Worm (Caenorhabditis elegans) whole organism, L4 larva: ENCODE measurements around the gene rod-1.
A peak's percentile ranks its signal among the peaks of the same experiment; 100 is the strongest.

Source experiments
- D1046.2 ChIP-seq: fragments of 200-800 bp; sonication (Bioruptor generic); IDR thresholded peaks from 2 replicates; pipeline ENCODE4 v1.3.6; 2022; ENCODE audit warnings: missing genetic modification characterization, missing compliant biosample characterization
- F26F4.8 ChIP-seq: fragments of 200-800 bp; sonication (Bioruptor generic); conservative IDR thresholded peaks from 2 replicates; pipeline ENCODE4 v1.3.6; 2022; ENCODE audit warnings: missing genetic modification characterization, missing compliant biosample characterization
- F49E8.2 ChIP-seq: sonication (generic microtip); optimal IDR thresholded peaks from 2 replicates; lab custom pipeline; 2016; ENCODE audit warnings: missing compliant biosample characterization, mild to moderate bottlenecking, missing genetic modification characterization, borderline replicate concordance
- T20F7.1 ChIP-seq: fragments of 200-800 bp; sonication (Bioruptor generic); optimal IDR thresholded peaks from 2 replicates; lab custom pipeline; 2018; ENCODE audit warnings: mild to moderate bottlenecking, missing genetic modification characterization, missing compliant biosample characterization
- T26A8.4 ChIP-seq: fragments of 200-800 bp; sonication (Bioruptor generic); IDR thresholded peaks from 2 replicates; pipeline ENCODE4 v1.3.6; 2022; ENCODE audit warnings: missing genetic modification characterization, missing compliant biosample characterization
- Y105C5A.15 ChIP-seq: fragments of 200-800 bp; sonication (Bioruptor generic); IDR thresholded peaks from 2 replicates; pipeline ENCODE4 v1.3.6; 2022; ENCODE audit warnings: missing genetic modification characterization, missing compliant biosample characterization
- Y48G9A.11 ChIP-seq: fragments of 200-800 bp; sonication (Bioruptor generic); IDR thresholded peaks from 2 replicates; pipeline ENCODE4 v1.3.6; 2022; ENCODE audit warnings: missing genetic modification reagents, missing genetic modification characterization, missing compliant biosample characterization
- Y75B8A.6 ChIP-seq: fragments of 200-800 bp; sonication (Bioruptor generic); IDR thresholded peaks from 2 replicates; pipeline ENCODE4 v1.3.6; 2022; ENCODE audit warnings: missing genetic modification reagents, missing genetic modification characterization, missing compliant biosample characterization
- ZK546.5 ChIP-seq, 2 experiments: sonication (generic microtip); optimal IDR thresholded peaks; 2 replicates each; lab custom pipeline; 2017; ENCODE audit warnings: missing biosample characterization in 2 of 2, missing genetic modification characterization in 2 of 2
- aha-1 ChIP-seq: fragments of 150-350 bp; peaks from one replicate; lab custom pipeline; 2014; ENCODE audit warnings: missing biosample characterization, missing genetic modification characterization
- ceh-28 ChIP-seq: fragments of 150-350 bp; optimal IDR thresholded peaks from 2 replicates; lab custom pipeline; 2014; ENCODE audit warnings: missing biosample characterization, missing genetic modification reagents, missing genetic modification characterization
- ceh-44 ChIP-seq: fragments of 200-800 bp; sonication (Bioruptor generic); IDR thresholded peaks from 2 replicates; pipeline ENCODE4 v1.3.6; 2022; ENCODE audit warnings: missing genetic modification reagents, missing genetic modification characterization, missing compliant biosample characterization
- ces-1 ChIP-seq: fragments of 150-350 bp; sonication (generic microtip); optimal IDR thresholded peaks from 4 replicates; lab custom pipeline; 2014; ENCODE audit warnings: missing biosample characterization, missing genetic modification reagents, missing genetic modification characterization
- daf-8 ChIP-seq: fragments of 200-800 bp; sonication (Bioruptor generic); IDR thresholded peaks from 2 replicates; pipeline ENCODE4 v1.3.6; 2022; ENCODE audit warnings: missing genetic modification characterization, missing compliant biosample characterization
- duxl-1 ChIP-seq: sonication (generic microtip); optimal IDR thresholded peaks from 2 replicates; lab custom pipeline; 2016; ENCODE audit warnings: mild to moderate bottlenecking, missing genetic modification characterization, moderate library complexity, missing compliant biosample characterization; ENCODE audit not compliant: poor library complexity
- dve-1 ChIP-seq: sonication (generic microtip); optimal IDR thresholded peaks from 2 replicates; lab custom pipeline; 2017; ENCODE audit warnings: antibody characterized with exemption, mild to moderate bottlenecking, missing genetic modification characterization, missing compliant biosample characterization; ENCODE audit not compliant: insufficient read depth
- egl-43 ChIP-seq: fragments of 200-800 bp; sonication (Bioruptor generic); IDR thresholded peaks from 2 replicates; pipeline ENCODE4 v1.3.6; 2022; ENCODE audit warnings: missing genetic modification reagents, missing genetic modification characterization, missing compliant biosample characterization
- hlh-11 ChIP-seq: fragments of 200-800 bp; sonication (Bioruptor generic); optimal IDR thresholded peaks from 2 replicates; lab custom pipeline; 2018; ENCODE audit warnings: mild to moderate bottlenecking, missing genetic modification characterization, missing compliant biosample characterization
- jun-1 ChIP-seq: fragments of 150-350 bp; optimal IDR thresholded peaks from 2 replicates; lab custom pipeline; 2014; ENCODE audit warnings: missing biosample characterization, missing genetic modification reagents, missing genetic modification characterization
- lim-7 ChIP-seq: fragments of 200-800 bp; sonication (Bioruptor generic); IDR thresholded peaks from 2 replicates; pipeline ENCODE4 v1.3.6; 2022; ENCODE audit warnings: missing genetic modification characterization, missing compliant biosample characterization
- lin-1 ChIP-seq: fragments of 200-800 bp; sonication (Bioruptor generic); IDR thresholded peaks from 2 replicates; pipeline ENCODE4 v1.3.6; 2022; ENCODE audit warnings: missing genetic modification reagents, missing genetic modification characterization, missing compliant biosample characterization
- lin-38 ChIP-seq: fragments of 200-800 bp; sonication (Bioruptor generic); IDR thresholded peaks from 2 replicates; pipeline ENCODE4 v1.3.6; 2022; ENCODE audit warnings: missing genetic modification reagents, missing genetic modification characterization, missing compliant biosample characterization
- lsy-2 ChIP-seq, 2 experiments: fragments of 150-350 bp in 1 of 2; sonication (generic microtip) in 1 of 2; optimal IDR thresholded peaks; 2 replicates each; lab custom pipeline; 2014 to 2017; ENCODE audit warnings: missing biosample characterization in 2 of 2, missing genetic modification characterization in 2 of 2
- madf-9 ChIP-seq: fragments of 200-800 bp; sonication (Bioruptor generic); conservative IDR thresholded peaks from 2 replicates; pipeline ENCODE4 v1.3.6; 2022; ENCODE audit warnings: missing genetic modification reagents, missing genetic modification characterization, missing compliant biosample characterization
- mes-2 ChIP-seq: sonication (generic microtip); optimal IDR thresholded peaks from 2 replicates; lab custom pipeline; 2016; ENCODE audit warnings: missing genotype, mild to moderate bottlenecking, missing genetic modification characterization, missing compliant biosample characterization; ENCODE audit not compliant: poor library complexity, severe bottlenecking
- nhr-10 ChIP-seq: fragments of 150-350 bp; optimal IDR thresholded peaks from 2 replicates; lab custom pipeline; 2014; ENCODE audit warnings: missing biosample characterization, missing genetic modification characterization
- nhr-11 ChIP-seq: fragments of 150-350 bp; optimal IDR thresholded peaks from 2 replicates; lab custom pipeline; 2014; ENCODE audit warnings: missing biosample characterization, missing genetic modification characterization
- nhr-111 ChIP-seq: fragments of 200-800 bp; sonication (Bioruptor generic); optimal IDR thresholded peaks from 2 replicates; lab custom pipeline; 2018; ENCODE audit warnings: mild to moderate bottlenecking, missing genetic modification characterization, missing compliant biosample characterization
- nhr-42 ChIP-seq: fragments of 200-800 bp; sonication (Bioruptor generic); IDR thresholded peaks from 2 replicates; pipeline ENCODE4 v1.3.6; 2022; ENCODE audit warnings: missing genetic modification characterization, missing compliant biosample characterization
- nhr-77 ChIP-seq: fragments of 150-350 bp; optimal IDR thresholded peaks from 2 replicates; lab custom pipeline; 2014; ENCODE audit warnings: missing biosample characterization, missing genetic modification characterization
- pha-4 ChIP-seq, 2 experiments: fragments of 150-350 bp in 1 of 2; fragments of 200-800 bp in 1 of 2; sonication (Bioruptor generic) in 1 of 2; IDR thresholded peaks in 1 of 2; optimal IDR thresholded peaks in 1 of 2; 2 replicates each; pipeline versions ENCODE4 v1.3.6 to Lab custom; 2014 to 2022; ENCODE audit warnings: missing genetic modification characterization in 2 of 2, missing genetic modification reagents in 2 of 2, missing biosample characterization in 1 of 2, missing compliant biosample characterization in 1 of 2
- pqm-1 ChIP-seq: sonication (generic microtip); optimal IDR thresholded peaks from 2 replicates; lab custom pipeline; 2017; ENCODE audit warnings: missing biosample characterization, missing genetic modification characterization
- set-16 ChIP-seq: fragments of 200-800 bp; sonication (Bioruptor generic); IDR thresholded peaks from 2 replicates; pipeline ENCODE4 v1.3.6; 2022; ENCODE audit warnings: missing genetic modification reagents, missing genetic modification characterization, missing compliant biosample characterization
- snpc-1.2 ChIP-seq: fragments of 200-800 bp; sonication (Bioruptor generic); IDR thresholded peaks from 2 replicates; pipeline ENCODE4 v1.3.6; 2022; ENCODE audit warnings: missing genetic modification reagents, missing genetic modification characterization, missing compliant biosample characterization
- spr-1 ChIP-seq: sonication (generic microtip); optimal IDR thresholded peaks from 2 replicates; lab custom pipeline; 2016; ENCODE audit warnings: mild to moderate bottlenecking, missing genetic modification characterization, missing compliant biosample characterization
- unc-130 ChIP-seq: sonication (generic microtip); optimal IDR thresholded peaks from 2 replicates; lab custom pipeline; 2016; ENCODE audit warnings: missing genetic modification reagents, missing genetic modification characterization, missing compliant biosample characterization
- unc-39 ChIP-seq: sonication (generic microtip); optimal IDR thresholded peaks from 2 replicates; lab custom pipeline; 2017; ENCODE audit warnings: missing biosample characterization, missing genetic modification characterization
- unc-62 ChIP-seq, 3 experiments: fragments of 150-350 bp in 1 of 3; sonication (generic microtip); optimal IDR thresholded peaks in 2 of 3; peaks in 1 of 3; 1 replicate in 1 of 3; 2 replicates in 2 of 3; lab custom pipeline; 2014 to 2017; ENCODE audit warnings: missing biosample characterization in 3 of 3, missing genetic modification characterization in 3 of 3, missing genetic modification reagents in 3 of 3, missing genotype in 1 of 3

Gene rod-1

DNA sequence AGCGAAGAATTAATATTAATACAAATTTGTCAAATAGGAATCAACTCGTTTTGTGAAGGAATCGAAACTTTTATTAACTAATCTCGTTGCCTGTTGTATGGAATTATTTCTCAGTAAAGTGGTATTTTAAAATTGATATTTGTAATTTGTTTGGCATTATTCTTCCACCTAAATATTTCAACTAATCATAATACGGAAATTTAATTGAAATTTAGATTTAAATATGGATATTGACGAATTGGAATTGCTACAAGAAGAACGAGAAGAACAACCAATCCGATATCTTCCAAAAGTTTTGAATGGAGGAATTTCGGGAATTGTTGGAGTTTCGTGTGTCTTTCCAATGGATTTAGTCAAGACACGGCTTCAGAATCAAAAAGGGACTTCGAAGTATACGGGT lies 3.4 kb upstream of the rod-1 start, which contains the start of gene slc-25A18.2:
slc-25A18.2 (plus strand) TSS at position 216 of the 400 bp plus-strand sequence.
- TF ChIP-seq unc-62 (GFP tag; optimal IDR thresholded peaks at IDR 0.05 in 1 of 2; lab: Kevin White, UChicago) (peak in 1 of 2 experiments; percentile 68), unc-62 (tag; optimal IDR thresholded peaks at IDR 0.05; lab: Kevin White, UChicago) (no peak), ceh-44 (no peak)

DNA sequence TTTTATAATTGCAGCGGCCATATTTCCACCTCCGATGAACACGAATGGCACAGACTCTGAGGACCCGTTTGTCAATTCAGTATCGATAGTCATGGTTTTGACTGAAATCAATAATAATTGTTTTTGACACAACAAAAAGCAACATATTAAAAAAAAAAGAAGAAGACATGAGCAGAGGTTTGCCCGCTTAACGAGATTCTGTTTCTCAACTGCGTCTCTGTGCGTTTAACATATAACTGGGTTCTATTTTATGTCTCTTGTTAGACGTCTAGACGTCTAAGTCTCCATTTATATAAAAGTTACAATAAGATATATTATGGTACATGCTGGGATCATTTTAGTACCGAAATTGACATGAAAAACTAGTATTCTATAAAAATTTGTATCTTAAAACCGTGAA lies 1.1 kb upstream of the rod-1 start, which contains the start of gene pycr-4:
pycr-4 (minus strand) TSS at position 101 of the 400 bp plus-strand sequence.
- TF ChIP-seq nhr-10, result no peak
- no peak for TF ChIP-seq T20F7.1 (GFP tag; lab: Kevin White, UChicago)
- no peak for TF ChIP-seq nhr-11 (tag; lab: Kevin White, UChicago)
- no peak for TF ChIP-seq unc-39
- no peak for TF ChIP-seq madf-9 (GFP tag; lab: Robert Waterston, UW)

ce11 chrIV:7477697-7478096 lies 555 bp upstream of the rod-1 start:
- TF ChIP-seq lin-38 (peak; percentile 66), lin-1 (GFP tag; lab: Robert Waterston, UW) (no peak), F49E8.2 (tag; lab: Kevin White, UChicago) (peak; percentile 74), T26A8.4 (no peak), set-16 (GFP tag; lab: Robert Waterston, UW) (no peak), ceh-44 (0 out of 2 replicates have a peak, but pooled peaks have one; percentile 12), unc-62 (GFP tag; optimal IDR thresholded peaks at IDR 0.05 in 1 of 2; lab: Kevin White, UChicago) (no peak), unc-62 (tag; optimal IDR thresholded peaks at IDR 0.05; lab: Kevin White, UChicago) (no peak), aha-1 (tag; lab: Kevin White, UChicago) (no peak), unc-130 (GFP tag; lab: Kevin White, UChicago) (peak; percentile 85), nhr-111 (GFP tag; lab: Kevin White, UChicago) (no peak), hlh-11 (tag; lab: Kevin White, UChicago) (no peak), Y48G9A.11 (peak; percentile 62), snpc-1.2 (GFP tag; lab: Robert Waterston, UW) (peak; percentile 76), D1046.2 (GFP tag; lab: Robert Waterston, UW) (no peak)
- TF ChIP-seq, all 104 proteins: peak for 6

ce11 chrIV:7485565-7486200 lies 7.4 kb downstream of the rod-1 start:
- TF ChIP-seq F49E8.2 (tag; lab: Kevin White, UChicago) (peak; percentile 14), D1046.2 (GFP tag; lab: Robert Waterston, UW) (0 out of 2 replicates have a peak, but pooled peaks have one; percentile 8), lim-7 (GFP tag; lab: Robert Waterston, UW) (peak; percentile 23; the same call in 1 of the 2 replicates), Y105C5A.15 (GFP tag; lab: Robert Waterston, UW) (peak; percentile 32; the same call in 1 of the 2 replicates), F26F4.8 (GFP tag; lab: Robert Waterston, UW) (peak; percentile 64; the same call in 1 of the 2 replicates), egl-43 (peak; percentile 60; the same call in 1 of the 2 replicates)

DNA sequence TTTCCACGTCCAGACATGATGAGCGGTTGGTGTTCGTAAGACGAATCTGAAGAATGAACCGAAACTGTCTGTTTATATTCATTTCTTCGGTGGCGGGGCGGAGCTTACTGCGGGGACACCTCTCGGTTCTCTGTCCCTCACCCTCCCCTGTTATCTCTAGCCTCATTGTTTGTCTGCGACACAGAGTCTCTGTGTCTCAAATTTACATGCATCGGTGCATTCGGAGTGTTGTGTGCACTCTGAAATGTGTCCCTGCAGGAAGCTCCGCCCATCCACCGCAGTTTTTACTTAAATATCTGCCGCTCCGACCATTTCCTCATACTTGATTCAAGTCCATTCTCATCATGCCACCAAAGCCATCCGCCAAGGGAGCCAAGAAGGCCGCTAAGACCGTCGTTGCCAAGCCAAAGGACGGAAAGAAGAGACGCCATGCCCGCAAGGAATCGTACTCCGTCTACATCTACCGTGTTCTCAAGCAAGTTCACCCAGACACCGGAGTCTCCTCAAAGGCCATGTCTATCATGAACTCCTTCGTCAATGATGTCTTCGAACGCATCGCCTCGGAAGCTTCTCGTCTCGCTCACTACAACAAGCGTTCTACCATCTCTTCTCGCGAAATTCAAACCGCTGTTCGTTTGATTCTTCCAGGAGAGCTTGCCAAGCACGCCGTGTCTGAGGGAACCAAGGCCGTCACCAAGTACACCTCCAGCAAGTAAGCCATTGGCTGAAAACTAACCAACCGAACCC lies 8.1 kb downstream of the rod-1 start, which contains the start of the genes his-61 and his-62:
his-61 (minus strand) TSS at position 17 of the 747 bp plus-strand sequence.
his-62 (plus strand) TSS at position 345 of the 747 bp plus-strand sequence.
- TF ChIP-seq mes-2 (tag; lab: Kevin White, UChicago), result peak; percentile 83
- peak; percentile 67 for TF ChIP-seq T20F7.1 (GFP tag; lab: Kevin White, UChicago)
- TF ChIP-seq spr-1 (tag; lab: Kevin White, UChicago), result no peak
- peak; percentile 20 for TF ChIP-seq nhr-77
- no peak for TF ChIP-seq daf-8 (GFP tag; lab: Robert Waterston, UW)
- peak; percentile 61 for TF ChIP-seq egl-43
- TF ChIP-seq duxl-1, result peak; percentile 52
- TF ChIP-seq ces-1 (GFP tag; lab: Kevin White, UChicago), result no peak
- peak; percentile 79; the same call in 1 of the 2 replicates for TF ChIP-seq nhr-42 (GFP tag; lab: Robert Waterston, UW)
- TF ChIP-seq lim-7 (GFP tag; lab: Robert Waterston, UW), result peak; percentile 64
- TF ChIP-seq Y105C5A.15 (GFP tag; lab: Robert Waterston, UW), result no peak
- TF ChIP-seq Y75B8A.6 (GFP tag; lab: Robert Waterston, UW), result no peak
- TF ChIP-seq pha-4 (GFP tag; IDR thresholded peaks at IDR 0.05; lab: Robert Waterston, UW), result peak; percentile 66; the same call in 1 of the 2 replicates
- TF ChIP-seq pha-4 (tag; optimal IDR thresholded peaks at IDR 0.05; lab: Kevin White, UChicago), result no peak
- TF ChIP-seq jun-1 (tag; lab: Kevin White, UChicago), result no peak
- peak in 1 of 2 experiments; percentile 79 for TF ChIP-seq lsy-2 (tag; optimal IDR thresholded peaks at IDR 0.05; lab: Kevin White, UChicago)
- peak; percentile 98 for TF ChIP-seq dve-1 (tag; lab: Kevin White, UChicago)
- TF ChIP-seq ceh-28 (tag; lab: Kevin White, UChicago), result no peak
- peak; percentile 30 for TF ChIP-seq pqm-1 (tag; lab: Kevin White, UChicago)
- TF ChIP-seq ZK546.5 (tag; optimal IDR thresholded peaks at IDR 0.05; lab: Kevin White, UChicago), result no peak
- TF ChIP-seq Y48G9A.11, result no peak
